Worm (Caenorhabditis elegans) whole organism, L4 larva: ENCODE data around the gene K03H1.13.

ENCODE experiments used
- D1046.2 ChIP-seq: fragments of 200-800 bp; sonication (Bioruptor generic); IDR thresholded peaks from 2 replicates; pipeline ENCODE4 v1.3.6; 2022; ENCODE audit warnings: missing genetic modification characterization, missing compliant biosample characterization
- F10B5.3 ChIP-seq: sonication (generic microtip); optimal IDR thresholded peaks from 2 replicates; lab custom pipeline; 2016; ENCODE audit warnings: mild to moderate bottlenecking, missing genetic modification characterization, missing compliant biosample characterization
- F49E8.2 ChIP-seq: sonication (generic microtip); optimal IDR thresholded peaks from 2 replicates; lab custom pipeline; 2016; ENCODE audit warnings: missing compliant biosample characterization, mild to moderate bottlenecking, missing genetic modification characterization, borderline replicate concordance
- Y48G9A.11 ChIP-seq: fragments of 200-800 bp; sonication (Bioruptor generic); IDR thresholded peaks from 2 replicates; pipeline ENCODE4 v1.3.6; 2022; ENCODE audit warnings: missing genetic modification reagents, missing genetic modification characterization, missing compliant biosample characterization
- ZK337.2 ChIP-seq: fragments of 200-800 bp; sonication (Bioruptor generic); IDR thresholded peaks from 2 replicates; pipeline ENCODE4 v1.3.6; 2022; ENCODE audit warnings: missing genetic modification reagents, missing genetic modification characterization, missing compliant biosample characterization
- aha-1 ChIP-seq: fragments of 150-350 bp; peaks from one replicate; lab custom pipeline; 2014; ENCODE audit warnings: missing biosample characterization, missing genetic modification characterization
- arid-1 ChIP-seq: fragments of 200-800 bp; sonication (Bioruptor generic); conservative IDR thresholded peaks from 2 replicates; pipeline ENCODE4 v1.3.6; 2022; ENCODE audit warnings: missing genetic modification reagents, missing genetic modification characterization, missing compliant biosample characterization
- ceh-44 ChIP-seq: fragments of 200-800 bp; sonication (Bioruptor generic); IDR thresholded peaks from 2 replicates; pipeline ENCODE4 v1.3.6; 2022; ENCODE audit warnings: missing genetic modification reagents, missing genetic modification characterization, missing compliant biosample characterization
- cey-2 ChIP-seq: sonication (generic microtip); optimal IDR thresholded peaks from 3 replicates; lab custom pipeline; 2017; ENCODE audit warnings: missing genetic modification characterization, mild to moderate bottlenecking, missing compliant biosample characterization, antibody characterized with exemption, borderline replicate concordance; ENCODE audit not compliant: insufficient read depth
- daf-12 ChIP-seq: fragments of 150-350 bp; optimal IDR thresholded peaks from 2 replicates; lab custom pipeline; 2014; ENCODE audit warnings: missing biosample characterization, missing genetic modification reagents, missing genetic modification characterization
- egl-43 ChIP-seq: fragments of 200-800 bp; sonication (Bioruptor generic); IDR thresholded peaks from 2 replicates; pipeline ENCODE4 v1.3.6; 2022; ENCODE audit warnings: missing genetic modification reagents, missing genetic modification characterization, missing compliant biosample characterization
- gei-8 ChIP-seq: fragments of 200-800 bp; sonication (Bioruptor generic); optimal IDR thresholded peaks from 2 replicates; lab custom pipeline; 2018; ENCODE audit warnings: mild to moderate bottlenecking, missing genetic modification characterization, missing compliant biosample characterization
- hif-1 ChIP-seq, 2 experiments: sonication (generic microtip); optimal IDR thresholded peaks; 2 replicates each; lab custom pipeline; 2016 to 2017; ENCODE audit warnings: missing compliant biosample characterization in 2 of 2, missing genetic modification characterization in 2 of 2, missing genetic modification reagents in 2 of 2, missing genotype in 2 of 2, mild to moderate bottlenecking in 1 of 2
- hlh-11 ChIP-seq: fragments of 200-800 bp; sonication (Bioruptor generic); optimal IDR thresholded peaks from 2 replicates; lab custom pipeline; 2018; ENCODE audit warnings: mild to moderate bottlenecking, missing genetic modification characterization, missing compliant biosample characterization
- hlh-30 ChIP-seq: sonication (generic microtip); optimal IDR thresholded peaks from 2 replicates; lab custom pipeline; 2017; ENCODE audit warnings: antibody characterized with exemption, mild to moderate bottlenecking, missing genetic modification characterization, missing compliant biosample characterization; ENCODE audit not compliant: insufficient read depth
- jun-1 ChIP-seq: fragments of 150-350 bp; optimal IDR thresholded peaks from 2 replicates; lab custom pipeline; 2014; ENCODE audit warnings: missing biosample characterization, missing genetic modification reagents, missing genetic modification characterization
- madf-9 ChIP-seq: fragments of 200-800 bp; sonication (Bioruptor generic); conservative IDR thresholded peaks from 2 replicates; pipeline ENCODE4 v1.3.6; 2022; ENCODE audit warnings: missing genetic modification reagents, missing genetic modification characterization, missing compliant biosample characterization
- mes-2 ChIP-seq: sonication (generic microtip); optimal IDR thresholded peaks from 2 replicates; lab custom pipeline; 2016; ENCODE audit warnings: missing genotype, mild to moderate bottlenecking, missing genetic modification characterization, missing compliant biosample characterization; ENCODE audit not compliant: poor library complexity, severe bottlenecking
- mxl-2 ChIP-seq: fragments of 200-800 bp; sonication (Bioruptor generic); conservative IDR thresholded peaks from 2 replicates; pipeline ENCODE4 v1.3.6; 2022; ENCODE audit warnings: missing genetic modification reagents, missing genetic modification characterization, missing compliant biosample characterization
- nhr-237 ChIP-seq: sonication (generic microtip); optimal IDR thresholded peaks from 2 replicates; lab custom pipeline; 2017; ENCODE audit warnings: missing biosample characterization, missing genetic modification characterization
- nhr-28 ChIP-seq: fragments of 150-350 bp; optimal IDR thresholded peaks from 2 replicates; lab custom pipeline; 2014; ENCODE audit warnings: missing biosample characterization, missing genetic modification characterization
- pqm-1 ChIP-seq: sonication (generic microtip); optimal IDR thresholded peaks from 2 replicates; lab custom pipeline; 2017; ENCODE audit warnings: missing biosample characterization, missing genetic modification characterization
- set-16 ChIP-seq: fragments of 200-800 bp; sonication (Bioruptor generic); IDR thresholded peaks from 2 replicates; pipeline ENCODE4 v1.3.6; 2022; ENCODE audit warnings: missing genetic modification reagents, missing genetic modification characterization, missing compliant biosample characterization
- skn-1 ChIP-seq: fragments of 150-350 bp; optimal IDR thresholded peaks from 2 replicates; lab custom pipeline; 2014; ENCODE audit warnings: missing biosample characterization, missing genetic modification characterization
- snpc-4 ChIP-seq: fragments of 150-350 bp; optimal IDR thresholded peaks from 2 replicates; lab custom pipeline; 2014; ENCODE audit warnings: missing biosample characterization, missing genetic modification characterization
- tra-1 ChIP-seq: fragments of 200-800 bp; sonication (Bioruptor generic); IDR thresholded peaks from 2 replicates; pipeline ENCODE4 v1.3.6; 2022; ENCODE audit warnings: missing genetic modification reagents, missing genetic modification characterization, missing compliant biosample characterization
- unc-62 ChIP-seq, 3 experiments: fragments of 150-350 bp in 1 of 3; sonication (generic microtip); optimal IDR thresholded peaks in 2 of 3; peaks in 1 of 3; 1 replicate in 1 of 3; 2 replicates in 2 of 3; lab custom pipeline; 2014 to 2017; ENCODE audit warnings: missing biosample characterization in 3 of 3, missing genetic modification characterization in 3 of 3, missing genetic modification reagents in 3 of 3, missing genotype in 1 of 3
- zfp-3 ChIP-seq: fragments of 200-800 bp; sonication (Bioruptor generic); conservative IDR thresholded peaks from 2 replicates; pipeline ENCODE4 v1.3.6; 2022; ENCODE audit warnings: missing genetic modification reagents, missing genetic modification characterization, missing compliant biosample characterization
- zip-11 ChIP-seq: fragments of 200-800 bp; sonication (Bioruptor generic); IDR thresholded peaks from 2 replicates; pipeline ENCODE4 v1.3.6; 2022; ENCODE audit warnings: missing genetic modification characterization, missing compliant biosample characterization
- zip-2 ChIP-seq: fragments of 150-350 bp; optimal IDR thresholded peaks from 2 replicates; lab custom pipeline; 2014; ENCODE audit warnings: missing biosample characterization, missing genetic modification characterization

K03H1.13 gene

DNA sequence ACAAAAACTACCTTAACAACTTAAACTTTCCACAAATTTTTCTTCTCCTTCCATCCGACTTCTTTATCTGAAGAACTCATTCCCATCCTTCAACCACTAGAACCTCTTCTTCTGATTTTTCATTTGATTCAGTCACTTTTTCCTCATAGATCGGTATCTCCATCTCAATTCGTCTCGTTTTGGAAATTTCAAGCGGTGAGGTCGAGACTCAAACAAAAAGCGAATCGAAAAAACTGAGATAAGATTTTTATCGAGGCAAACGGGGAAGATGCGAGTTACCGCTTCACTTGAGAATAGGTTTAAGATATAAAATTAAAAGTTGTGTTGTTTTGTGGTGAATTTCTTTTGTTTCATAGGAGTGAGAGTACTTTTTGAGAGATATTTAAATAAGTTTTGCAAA lies 41.2 kb upstream of the K03H1.13 start:
- no peak for TF ChIP-seq hlh-11 (tag; lab: Kevin White, UChicago)
- TF ChIP-seq F10B5.3 (tag; lab: Kevin White, UChicago), result no peak
- TF ChIP-seq F49E8.2 (tag; lab: Kevin White, UChicago), result no peak
- TF ChIP-seq arid-1 (GFP tag; lab: Robert Waterston, UW), result no peak
- no peak for TF ChIP-seq zfp-3 (GFP tag; lab: Robert Waterston, UW)

DNA sequence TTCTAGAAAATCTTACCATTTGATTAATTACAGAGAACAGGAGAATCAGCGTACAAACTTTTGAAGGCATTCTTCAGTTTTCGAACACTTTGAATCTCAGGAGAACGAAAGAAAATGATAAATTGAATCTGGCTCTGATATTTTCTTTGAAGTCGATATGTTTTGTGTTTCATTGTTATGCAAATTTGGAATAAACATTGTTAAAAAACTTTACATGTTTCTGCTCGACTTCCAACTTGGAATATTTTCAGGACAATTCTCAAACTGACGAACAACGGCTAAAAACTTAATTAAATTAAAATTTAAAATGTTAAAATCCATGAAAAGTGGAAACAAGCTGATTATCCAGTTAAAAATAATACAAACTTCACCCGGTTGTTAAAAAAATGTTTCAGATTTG lies 38.2 kb upstream of the K03H1.13 start, which contains the start of gene C05B5.1:
TSS of gene C05B5.1 (minus strand) at position 101 of the 400 bp plus-strand sequence.
- no peak for TF ChIP-seq mes-2 (tag; lab: Kevin White, UChicago)
- TF ChIP-seq hif-1 (tag; optimal IDR thresholded peaks at IDR 0.05; lab: Kevin White, UChicago), result no peak
- no peak for TF ChIP-seq Y48G9A.11
- TF ChIP-seq zip-2, result no peak
- TF ChIP-seq ZK337.2 (GFP tag; lab: Robert Waterston, UW), result no peak
- no peak for TF ChIP-seq jun-1
- TF ChIP-seq ceh-44, result no peak
- TF ChIP-seq cey-2 (tag; lab: Kevin White, UChicago), result no peak
- TF ChIP-seq madf-9 (GFP tag; lab: Robert Waterston, UW), result no peak
- TF ChIP-seq nhr-28 (tag; lab: Kevin White, UChicago), result no peak
- no peak for TF ChIP-seq hlh-30 (tag; lab: Kevin White, UChicago)
- no peak for TF ChIP-seq skn-1
- TF ChIP-seq pqm-1 (tag; lab: Kevin White, UChicago), result no peak
- no peak for TF ChIP-seq mxl-2
- no peak for TF ChIP-seq set-16 (GFP tag; lab: Robert Waterston, UW)
- TF ChIP-seq zip-11 (GFP tag; lab: Robert Waterston, UW), result no peak
- no peak for TF ChIP-seq D1046.2
- TF ChIP-seq tra-1 (GFP tag; lab: Robert Waterston, UW), result no peak
- TF ChIP-seq snpc-4, result no peak
- TF ChIP-seq F10B5.3 (tag; lab: Kevin White, UChicago), result no peak

DNA sequence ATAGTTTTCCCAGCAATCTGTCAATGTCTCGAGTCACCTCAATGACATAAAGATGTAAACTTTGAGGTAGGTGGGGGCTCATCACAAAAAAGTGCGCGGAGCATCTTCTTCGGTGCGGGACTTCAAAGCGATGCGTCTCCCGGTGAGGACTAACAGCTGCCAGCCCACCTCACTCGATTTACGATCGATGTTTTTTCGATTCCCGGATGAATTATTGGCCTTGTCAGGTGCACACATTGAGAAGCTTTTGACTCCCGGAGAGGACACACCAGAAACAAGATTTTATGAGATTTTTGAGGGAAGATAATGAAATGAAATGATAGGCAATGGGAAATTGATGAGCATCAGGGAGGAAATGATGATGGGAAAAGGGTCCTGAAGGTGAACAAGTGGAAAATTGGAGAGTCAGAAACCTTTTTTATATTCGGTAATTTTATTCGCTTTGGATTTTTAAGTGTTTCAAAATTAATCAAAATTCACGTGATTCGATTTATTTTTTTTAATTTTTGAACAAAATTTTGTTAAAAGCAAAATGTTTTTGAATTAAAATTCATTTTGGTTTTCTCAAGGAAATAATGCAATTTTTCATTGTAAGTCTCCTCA lies 36.8 kb upstream of the K03H1.13 start, which contains the start of gene C05B5.12:
TSS of gene C05B5.12 (plus strand) at position 553 of the 603 bp plus-strand sequence.
- no peak for TF ChIP-seq gei-8
- TF ChIP-seq aha-1 (tag; lab: Kevin White, UChicago), result peak; percentile 61

DNA sequence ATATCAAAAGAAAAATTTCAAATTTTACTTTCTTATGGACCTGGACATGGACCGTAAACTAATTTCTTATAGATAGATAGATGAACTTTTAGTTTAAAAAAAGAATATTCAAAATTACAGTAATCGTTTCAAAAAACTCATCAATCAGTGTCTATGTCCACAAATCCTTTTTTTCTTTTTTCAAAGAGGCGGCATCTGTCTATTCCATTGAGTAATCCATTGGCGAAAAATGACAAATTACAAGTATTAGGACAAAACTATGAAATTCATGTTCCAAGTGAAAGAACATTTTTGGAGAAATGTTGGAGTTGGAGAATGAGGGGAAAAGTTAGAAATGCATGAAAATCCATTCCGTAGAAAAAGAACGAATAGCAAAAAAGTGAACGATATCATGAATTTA lies 35.4 kb upstream of the K03H1.13 start:
- no peak for TF ChIP-seq hlh-11 (tag; lab: Kevin White, UChicago)
- no peak for TF ChIP-seq hif-1 (tag; optimal IDR thresholded peaks at IDR 0.05; lab: Kevin White, UChicago)
- TF ChIP-seq nhr-237 (tag; lab: Kevin White, UChicago), result no peak
- TF ChIP-seq daf-12 (tag; lab: Kevin White, UChicago), result no peak

DNA sequence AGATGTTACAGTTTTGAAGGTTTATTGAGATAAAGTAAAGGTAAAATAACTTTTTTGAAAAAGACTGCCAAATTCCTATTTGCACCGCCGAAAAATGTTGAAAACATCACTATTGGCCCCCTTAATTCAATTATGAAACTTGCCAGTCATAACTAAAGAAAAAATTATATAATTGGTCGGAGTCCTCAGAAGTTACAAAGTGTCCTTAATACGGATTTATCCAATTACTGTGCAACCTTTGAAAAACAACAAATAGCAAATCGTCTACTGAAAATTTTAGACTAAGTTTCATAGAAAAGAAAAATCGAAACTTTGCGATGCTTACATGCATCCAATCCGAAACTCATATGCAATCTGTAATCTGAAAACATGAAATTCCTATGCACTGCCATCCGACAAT lies 34.5 kb upstream of the K03H1.13 start:
- TF ChIP-seq aha-1 (tag; lab: Kevin White, UChicago) (peak; percentile 65), egl-43 (no peak)

DNA sequence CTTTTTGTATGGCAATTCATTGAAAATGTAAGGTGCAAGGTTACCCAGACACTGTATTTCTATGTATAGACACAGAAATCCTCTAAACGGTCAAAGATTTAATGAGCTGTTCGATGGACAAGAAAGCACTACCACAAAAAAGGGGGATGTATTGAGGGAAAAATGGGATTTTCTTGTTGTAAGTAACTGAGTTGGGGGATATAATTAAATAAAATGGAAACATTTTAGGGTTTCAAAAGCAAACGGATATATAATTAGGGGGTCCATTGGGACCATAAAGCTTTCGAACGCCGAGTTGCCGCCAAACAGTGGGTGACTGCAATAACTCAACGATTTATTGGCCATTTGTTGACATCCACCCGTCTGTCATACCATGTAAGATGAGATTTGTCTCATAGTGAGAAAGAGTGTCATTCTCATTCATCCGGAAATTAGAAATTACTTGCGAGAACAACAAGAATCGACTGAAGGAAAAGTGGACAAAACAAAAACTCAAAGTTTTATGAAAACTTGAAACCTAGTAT lies 32.0 kb upstream of the K03H1.13 start:
- TF ChIP-seq aha-1 (tag; lab: Kevin White, UChicago) (peak; percentile 66), nhr-237 (tag; lab: Kevin White, UChicago) (no peak), unc-62 (GFP tag; optimal IDR thresholded peaks at IDR 0.05 in 1 of 2; lab: Kevin White, UChicago) (peak in 1 of 2 experiments; percentile 58), unc-62 (tag; optimal IDR thresholded peaks at IDR 0.05; lab: Kevin White, UChicago) (no peak)
